Fruit fly (Drosophila melanogaster) whole organism: ENCODE measurements around the gene Gapvd1.

Source experiments
- CG8478 ChIP-seq: fragments of >200 bp; optimal IDR thresholded peaks from 2 replicates; lab custom pipeline; 2018; ENCODE audit warnings: inconsistent platforms
- Dll ChIP-seq: fragments of >200 bp; optimal IDR thresholded peaks from 2 replicates; lab custom pipeline; 2017
- EcR ChIP-seq, 2 experiments: fragments of >200 bp; optimal IDR thresholded peaks; 2 replicates each; lab custom pipeline; 2017; ENCODE audit warnings: missing biosample characterization in 2 of 2, missing genetic modification characterization in 2 of 2, missing genetic modification reagents in 2 of 2
- pan ChIP-seq: fragments of >200 bp; optimal IDR thresholded peaks from 2 replicates; lab custom pipeline; 2017
- psq ChIP-seq: fragments of >200 bp; optimal IDR thresholded peaks from 2 replicates; lab custom pipeline; 2017
- usp ChIP-seq: fragments of >200 bp; optimal IDR thresholded peaks from 2 replicates; lab custom pipeline; 2017; ENCODE audit warnings: missing biosample characterization, missing genetic modification characterization, mixed read lengths

dm6 chrX:11319916-11320315, 5.3 kb upstream of the Gapvd1 start:
- TF ChIP-seq psq = no peak
- TF ChIP-seq CG8478 (lab: Kevin White, UChicago) = no peak
- TF ChIP-seq usp (GFP tag; lab: Kevin White, UChicago) = no peak
- TF ChIP-seq Dll (lab: Kevin White, UChicago) = no peak
- TF ChIP-seq pan (lab: Kevin White, UChicago) = no peak
- no peak for TF ChIP-seq EcR (GFP tag; optimal IDR thresholded peaks at IDR 0.05; lab: Kevin White, UChicago)
